Fruit fly (Drosophila melanogaster) whole organism, wandering third instar larva: ENCODE data around the gene CG14109.

Experiments used
- CG32264 ChIP-seq: fragments of 200-800 bp; sonication (Bioruptor generic); optimal IDR thresholded peaks from 2 replicates; lab custom pipeline; 2016; ENCODE audit warnings: missing biosample characterization, missing genetic modification characterization
- CG9705 ChIP-seq: fragments of 200-800 bp; sonication (Bioruptor generic); optimal IDR thresholded peaks from 2 replicates; lab custom pipeline; 2018; ENCODE audit warnings: missing biosample characterization, mild to moderate bottlenecking, missing genetic modification characterization
- CrebA ChIP-seq: fragments of 200-800 bp; sonication (Bioruptor generic); optimal IDR thresholded peaks from 2 replicates; lab custom pipeline; 2016; ENCODE audit warnings: missing biosample characterization, mild to moderate bottlenecking, missing genetic modification characterization, borderline replicate concordance
- Dfd ChIP-seq: fragments of >200 bp; optimal IDR thresholded peaks from 2 replicates; lab custom pipeline; 2017; ENCODE audit warnings: missing biosample characterization, missing genetic modification characterization
- Dif ChIP-seq: fragments of 200-275, 200-300 bp; sonication (Bioruptor generic); optimal IDR thresholded peaks from 2 replicates; lab custom pipeline; 2018; ENCODE audit warnings: missing biosample characterization, missing genetic modification characterization; ENCODE audit not compliant: partially characterized antibody
- GATAd ChIP-seq: sonication (Bioruptor generic); optimal IDR thresholded peaks from 2 replicates; lab custom pipeline; 2016; ENCODE audit warnings: missing biosample characterization, missing genetic modification characterization
- HLH106 ChIP-seq: fragments of 200-800 bp; optimal IDR thresholded peaks from 3 replicates; lab custom pipeline; 2019; ENCODE audit warnings: missing biosample characterization, mild to moderate bottlenecking, missing genetic modification characterization, moderate library complexity
- Hnf4 ChIP-seq: fragments of 200-800 bp; sonication (Bioruptor generic); optimal IDR thresholded peaks from 2 replicates; lab custom pipeline; 2016; ENCODE audit warnings: missing biosample characterization, mild to moderate bottlenecking, missing genetic modification characterization
- Hr78 ChIP-seq: fragments of >200 bp; optimal IDR thresholded peaks from 2 replicates; lab custom pipeline; 2017; ENCODE audit warnings: missing biosample characterization, missing genetic modification characterization
- Hr83 ChIP-seq: fragments of 200-300 bp; sonication (Bioruptor generic); optimal IDR thresholded peaks from 2 replicates; lab custom pipeline; 2016; ENCODE audit warnings: missing biosample characterization, mild to moderate bottlenecking, missing genetic modification characterization, moderate library complexity; ENCODE audit not compliant: poor library complexity, severe bottlenecking
- Jra ChIP-seq: sonication (Bioruptor generic); optimal IDR thresholded peaks from 2 replicates; lab custom pipeline; 2016; ENCODE audit warnings: missing biosample characterization, missing genetic modification characterization
- Myc ChIP-seq: fragments of >200 bp; optimal IDR thresholded peaks from 2 replicates; lab custom pipeline; 2017
- N ChIP-seq: fragments of >200 bp; optimal IDR thresholded peaks from 2 replicates; lab custom pipeline; 2018; ENCODE audit warnings: missing biosample characterization, missing external identifiers, missing genetic modification characterization
- OdsH ChIP-seq: fragments of 200-800 bp; sonication (Bioruptor generic); optimal IDR thresholded peaks from 2 replicates; lab custom pipeline; 2016; ENCODE audit warnings: missing biosample characterization, mild to moderate bottlenecking, missing genetic modification characterization
- Rel ChIP-seq, 2 experiments: fragments of 200-800 bp; sonication (Bioruptor generic) in 1 of 2; optimal IDR thresholded peaks; 2 replicates in 1 of 2; 3 replicates in 1 of 2; lab custom pipeline; 2016 to 2019; ENCODE audit warnings: mild to moderate bottlenecking in 2 of 2, missing biosample characterization in 2 of 2, missing genetic modification characterization in 2 of 2, moderate library complexity in 1 of 2
- Sp1 ChIP-seq: fragments of 200-800 bp; sonication (Bioruptor generic); optimal IDR thresholded peaks from 3 replicates; lab custom pipeline; 2019; ENCODE audit warnings: missing biosample characterization, mild to moderate bottlenecking, missing genetic modification characterization, moderate library complexity
- Vsx2 ChIP-seq: fragments of 200-300, 225-300 bp; sonication (Bioruptor generic); optimal IDR thresholded peaks from 2 replicates; lab custom pipeline; 2018; ENCODE audit warnings: missing biosample characterization, missing genetic modification characterization; ENCODE audit not compliant: partially characterized antibody
- br ChIP-seq: fragments of 200-800 bp; sonication (Bioruptor generic); optimal IDR thresholded peaks from 2 replicates; lab custom pipeline; 2016; ENCODE audit warnings: missing biosample characterization, missing genetic modification characterization
- brk ChIP-seq: fragments of 200-800 bp; sonication (Bioruptor generic); optimal IDR thresholded peaks from 2 replicates; lab custom pipeline; 2016; ENCODE audit warnings: missing biosample characterization, mild to moderate bottlenecking, missing genetic modification characterization
- dl ChIP-seq, 2 experiments: fragments of 175-275, 200-275 bp in 1 of 2; fragments of 200-275 bp in 1 of 2; sonication (Bioruptor generic); optimal IDR thresholded peaks; lab custom pipeline; 2018; ENCODE audit warnings: mild to moderate bottlenecking in 2 of 2, missing biosample characterization in 2 of 2, missing genetic modification characterization in 2 of 2, moderate library complexity in 2 of 2; ENCODE audit not compliant: partially characterized antibody in 2 of 2, insufficient read depth in 1 of 2
- dmrt93B ChIP-seq: fragments of 200-800 bp; sonication (Bioruptor generic); optimal IDR thresholded peaks from 2 replicates; lab custom pipeline; 2018; ENCODE audit warnings: missing biosample characterization, mild to moderate bottlenecking, missing genetic modification characterization
- dsf ChIP-seq: sonication (Bioruptor generic); optimal IDR thresholded peaks from 2 replicates; lab custom pipeline; 2016; ENCODE audit warnings: missing biosample characterization, missing genetic modification characterization, borderline replicate concordance
- ey ChIP-seq: fragments of 200-800 bp; sonication (Bioruptor generic); optimal IDR thresholded peaks from 2 replicates; lab custom pipeline; 2016; ENCODE audit warnings: missing biosample characterization, missing genetic modification characterization
- foxo ChIP-seq, 2 experiments: fragments of 200-800 bp; sonication (Bioruptor generic); optimal IDR thresholded peaks; 2 replicates in 1 of 2; 3 replicates in 1 of 2; lab custom pipeline; 2016 to 2017; ENCODE audit warnings: missing biosample characterization in 2 of 2, missing genetic modification characterization in 2 of 2
- fru ChIP-seq: fragments of 200-800 bp; sonication (Bioruptor generic); optimal IDR thresholded peaks from 3 replicates; lab custom pipeline; 2016; ENCODE audit warnings: missing biosample characterization, mild to moderate bottlenecking, missing genetic modification characterization
- h ChIP-seq: fragments of 200-800 bp; sonication (Bioruptor generic); optimal IDR thresholded peaks from 3 replicates; lab custom pipeline; 2016; ENCODE audit warnings: missing biosample characterization, mild to moderate bottlenecking, missing genetic modification characterization
- lola ChIP-seq: fragments of >200 bp; optimal IDR thresholded peaks from 2 replicates; lab custom pipeline; 2017; ENCODE audit warnings: missing biosample characterization, missing genetic modification characterization
- pan ChIP-seq: fragments of >200 bp; optimal IDR thresholded peaks from 2 replicates; lab custom pipeline; 2017
- psq ChIP-seq: fragments of 200-800 bp; sonication (Bioruptor generic); optimal IDR thresholded peaks from 3 replicates; lab custom pipeline; 2017; ENCODE audit warnings: missing biosample characterization, mild to moderate bottlenecking, missing genetic modification characterization, moderate library complexity
- rgr ChIP-seq: fragments of 200-800 bp; sonication (Bioruptor generic); optimal IDR thresholded peaks from 3 replicates; lab custom pipeline; 2016; ENCODE audit warnings: missing biosample characterization, mild to moderate bottlenecking, missing genetic modification characterization
- sage ChIP-seq: fragments of 200-800 bp; sonication (Bioruptor generic); optimal IDR thresholded peaks from 2 replicates; lab custom pipeline; 2016; ENCODE audit warnings: missing biosample characterization, mild to moderate bottlenecking, missing genetic modification characterization
- sv ChIP-seq: fragments of 200-800 bp; sonication (Bioruptor generic); optimal IDR thresholded peaks from 3 replicates; lab custom pipeline; 2016; ENCODE audit warnings: missing biosample characterization, missing genetic modification characterization
- usp ChIP-seq: fragments of >200 bp; optimal IDR thresholded peaks from 2 replicates; lab custom pipeline; 2017; ENCODE audit warnings: missing biosample characterization, missing genetic modification characterization
- woc ChIP-seq: sonication (Bioruptor generic); optimal IDR thresholded peaks from 2 replicates; lab custom pipeline; 2016; ENCODE audit warnings: missing biosample characterization, mild to moderate bottlenecking, missing genetic modification characterization

CG14109 gene

DNA sequence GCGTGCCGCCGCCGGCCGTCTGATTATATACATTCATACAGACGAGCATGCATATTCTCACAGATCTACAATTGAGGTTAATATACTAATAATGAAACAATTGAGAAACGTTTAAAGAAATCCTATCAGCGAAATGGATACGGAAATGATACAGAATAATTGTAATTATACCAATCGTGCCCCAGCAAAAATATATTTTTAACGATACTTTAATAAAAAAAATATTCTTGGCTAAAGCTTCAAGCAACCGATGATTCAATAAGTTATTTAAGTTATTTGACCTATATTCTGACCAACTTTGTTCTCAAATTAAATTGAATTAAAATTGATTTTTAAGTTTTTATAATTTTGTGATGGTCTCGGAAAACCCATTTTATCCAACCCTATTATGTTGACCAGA is 35.4 kb downstream of the CG14109 start:
- TF ChIP-seq Jra (GFP tag; lab: Kevin White, UChicago), result no peak
- no peak for TF ChIP-seq usp
- no peak for TF ChIP-seq dmrt93B (GFP tag; lab: Kevin White, UChicago)
- TF ChIP-seq lola (GFP tag; lab: Kevin White, UChicago), result no peak
- TF ChIP-seq sage (GFP tag; lab: Kevin White, UChicago), result no peak
- TF ChIP-seq CG32264 (GFP tag; lab: Kevin White, UChicago), result no peak
- TF ChIP-seq psq (GFP tag; lab: Kevin White, UChicago), result no peak
- TF ChIP-seq CG9705 (GFP tag; lab: Kevin White, UChicago), result no peak
- TF ChIP-seq Dif (GFP tag; lab: Kevin White, UChicago), result no peak
- no peak for TF ChIP-seq pan (lab: Kevin White, UChicago)
- TF ChIP-seq foxo (GFP tag; optimal IDR thresholded peaks at IDR 0.05; lab: Kevin White, UChicago), result no peak
- TF ChIP-seq HLH106 (tag; lab: Kevin White, UChicago), result no peak
- TF ChIP-seq fru (GFP tag; lab: Kevin White, UChicago), result no peak
- TF ChIP-seq dsf (GFP tag; lab: Kevin White, UChicago), result no peak
- TF ChIP-seq ey (GFP tag; lab: Kevin White, UChicago), result no peak
- TF ChIP-seq Hr83 (GFP tag; lab: Kevin White, UChicago), result no peak
- no peak for TF ChIP-seq brk
- no peak for TF ChIP-seq Vsx2 (GFP tag; lab: Kevin White, UChicago)

DNA sequence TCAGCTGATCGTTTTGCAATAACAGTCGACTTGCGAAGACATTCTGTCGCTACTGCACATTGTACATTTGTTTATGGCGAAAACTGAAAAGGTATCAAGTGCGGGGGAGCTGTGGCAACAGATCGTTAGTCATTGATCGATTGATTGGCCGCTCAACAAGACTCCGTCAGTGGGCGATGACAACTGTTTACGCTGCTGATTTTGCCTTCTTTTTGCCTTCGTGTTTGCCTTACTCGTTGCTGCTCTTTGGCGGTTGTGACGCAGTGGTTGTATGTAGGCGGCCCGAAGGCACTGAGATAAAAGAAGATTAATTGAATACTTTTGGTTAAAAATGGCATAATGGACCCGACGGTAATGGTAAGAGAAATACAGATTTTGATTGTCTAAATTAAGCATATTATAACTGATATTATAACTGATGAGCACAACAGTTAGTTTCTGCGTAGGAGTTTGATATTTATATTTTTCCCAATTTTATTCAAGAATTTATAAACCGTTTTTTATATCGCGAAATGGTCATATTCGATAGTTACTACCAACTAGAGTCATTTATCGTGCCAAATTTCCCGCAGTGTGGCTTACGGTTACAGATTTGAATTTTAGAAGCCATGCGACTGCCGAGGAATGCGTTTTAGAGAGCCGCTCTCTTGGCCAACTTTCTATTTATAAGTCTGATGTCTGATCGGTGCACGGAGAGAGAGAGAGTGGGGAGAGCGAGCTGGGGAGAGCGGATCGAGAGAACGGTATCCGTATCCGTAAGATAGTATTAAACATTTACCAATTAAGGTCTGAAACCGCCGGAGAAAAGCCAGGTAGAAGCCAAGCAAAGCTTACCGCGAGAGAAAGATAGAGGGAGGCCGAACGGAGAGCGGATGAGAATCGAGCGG is 36.1 kb downstream of the CG14109 start:
- peak; percentile 83 for TF ChIP-seq br (GFP tag; lab: Kevin White, UChicago)
- TF ChIP-seq psq (GFP tag; lab: Kevin White, UChicago), result peak; percentile 87
- TF ChIP-seq OdsH (GFP tag; lab: Kevin White, UChicago), result peak; percentile 94
- no peak for TF ChIP-seq Dfd (GFP tag; lab: Kevin White, UChicago)
- TF ChIP-seq Myc (lab: Kevin White, UChicago), result no peak
- no peak for TF ChIP-seq CrebA (GFP tag; lab: Kevin White, UChicago)
- peak; percentile 58 for TF ChIP-seq woc
- TF ChIP-seq Dif (GFP tag; lab: Kevin White, UChicago), result peak; percentile 97
- peak; percentile 77 for TF ChIP-seq sv (GFP tag; lab: Kevin White, UChicago)
- TF ChIP-seq sage (GFP tag; lab: Kevin White, UChicago), result peak; percentile 34
- TF ChIP-seq Hr78 (GFP tag; lab: Kevin White, UChicago), result no peak
- peak; percentile 68 for TF ChIP-seq Hnf4 (GFP tag; lab: Kevin White, UChicago)
- TF ChIP-seq ey (GFP tag; lab: Kevin White, UChicago), result peak; percentile 88
- peak; percentile 90 for TF ChIP-seq fru (GFP tag; lab: Kevin White, UChicago)
- TF ChIP-seq Rel (GFP tag; optimal IDR thresholded peaks at IDR 0.05; lab: Kevin White, UChicago), result no peak
- no peak for TF ChIP-seq Rel (tag; optimal IDR thresholded peaks at IDR 0.05; lab: Kevin White, UChicago)
- TF ChIP-seq Sp1, result peak; percentile 86
- peak in 1 of 2 experiments; percentile 91 for TF ChIP-seq foxo (GFP tag; optimal IDR thresholded peaks at IDR 0.05; lab: Kevin White, UChicago)
- peak; percentile 71 for TF ChIP-seq brk
- peak; percentile 59 for TF ChIP-seq Hr83 (GFP tag; lab: Kevin White, UChicago)
- TF ChIP-seq dmrt93B (GFP tag; lab: Kevin White, UChicago), result peak; percentile 80
- TF ChIP-seq dl (GFP tag; optimal IDR thresholded peaks at IDR 0.05; lab: Kevin White, UChicago; ENCODE audit: insufficient read depth in 1 of 2, partially characterized antibody in 2 of 2), result peak; percentile 91 to 95
- TF ChIP-seq GATAd (GFP tag; lab: Kevin White, UChicago), result no peak
- TF ChIP-seq h (GFP tag; lab: Kevin White, UChicago), result peak; percentile 93
- peak; percentile 86 for TF ChIP-seq HLH106 (tag; lab: Kevin White, UChicago)
- TF ChIP-seq N (GFP tag; lab: Kevin White, UChicago), result no peak
- TF ChIP-seq Vsx2 (GFP tag; lab: Kevin White, UChicago), result peak; percentile 91
- TF ChIP-seq CG32264 (GFP tag; lab: Kevin White, UChicago), result peak; percentile 47
- peak; percentile 90 for TF ChIP-seq rgr
- TF ChIP-seq, all 38 proteins: peak for 21
